ENCODE assay signal across 3 fruit fly cellular contexts in genomic region chrX:17113324-17113723, dm6.
A peak's percentile ranks its signal among the peaks of the same experiment; 100 is the strongest.
TF ChIP-seq lines count a peak whose summit lies in the region.

No protein-coding gene starts in this region.

TF ChIP-seq in whole organism, adult, 20 proteins besides CTCF, POLR2A, EP300 and RAD21 (continued from another document):
- no peak for TF ChIP-seq cic (GFP tag; optimal IDR thresholded peaks at IDR 0.05; lab: Kevin White, UChicago)

TF ChIP-seq in whole organism, embryonic, 481 proteins besides CTCF, POLR2A, EP300 and RAD21 (continued from another document and continues in another):
- TF ChIP-seq Nf-YA (GFP tag; IDR thresholded peaks at IDR 0.05; lab: Robert Waterston, UW) = no peak
- TF ChIP-seq Poxn (GFP tag; IDR thresholded peaks at IDR 0.05; lab: Robert Waterston, UW) = no peak
- no peak for TF ChIP-seq CG5953 (GFP tag; IDR thresholded peaks at IDR 0.05; lab: Robert Waterston, UW)
- no peak for TF ChIP-seq Sin3A (optimal IDR thresholded peaks at IDR 0.05; lab: Kevin White, UChicago)
- no peak for TF ChIP-seq Opbp (GFP tag; IDR thresholded peaks at IDR 0.05; lab: Robert Waterston, UW; ENCODE audit: partially characterized antibody)
- no peak for TF ChIP-seq CG7786 (GFP tag; optimal IDR thresholded peaks at IDR 0.05; lab: Kevin White, UChicago)
- TF ChIP-seq CG12071 (GFP tag; optimal IDR thresholded peaks at IDR 0.05; lab: Kevin White, UChicago) = no peak
- no peak for TF ChIP-seq CG15601 (tag; optimal IDR thresholded peaks at IDR 0.05; lab: Kevin White, UChicago)
- TF ChIP-seq CG6175 (GFP tag; IDR thresholded peaks at IDR 0.05; lab: Robert Waterston, UW) = no peak
- TF ChIP-seq Bdp1 (GFP tag; optimal IDR thresholded peaks at IDR 0.05; lab: Kevin White, UChicago) = no peak
- no peak for TF ChIP-seq vvl (GFP tag; IDR thresholded peaks at IDR 0.05; lab: Robert Waterston, UW)
- TF ChIP-seq MTF-1 (GFP tag; optimal IDR thresholded peaks at IDR 0.05; lab: Kevin White, UChicago; ENCODE audit: borderline replicate concordance) = no peak
- TF ChIP-seq CG11504 (tag; optimal IDR thresholded peaks at IDR 0.05; lab: Kevin White, UChicago) = peak; percentile 51
- TF ChIP-seq CHES-1-like (GFP tag; optimal IDR thresholded peaks at IDR 0.05; lab: Kevin White, UChicago) = no peak
- no peak for TF ChIP-seq klu (GFP tag; IDR thresholded peaks at IDR 0.05; lab: Robert Waterston, UW)
- TF ChIP-seq CG4328 (GFP tag; optimal IDR thresholded peaks at IDR 0.05; lab: Kevin White, UChicago) = no peak
- TF ChIP-seq Vsx1 (GFP tag; optimal IDR thresholded peaks at IDR 0.05; lab: Kevin White, UChicago) = no peak
- TF ChIP-seq CG10979 (tag; optimal IDR thresholded peaks at IDR 0.05; lab: Kevin White, UChicago) = no peak
- no peak for TF ChIP-seq CG13624 (GFP tag; optimal IDR thresholded peaks at IDR 0.05; lab: Kevin White, UChicago)
- TF ChIP-seq vnd (GFP tag; IDR thresholded peaks at IDR 0.05; lab: Robert Waterston, UW; ENCODE audit: partially characterized antibody) = no peak
- TF ChIP-seq Scr (GFP tag; IDR thresholded peaks at IDR 0.05; lab: Robert Waterston, UW; ENCODE audit: partially characterized antibody) = no peak
- no peak for TF ChIP-seq B-H2 (GFP tag; optimal IDR thresholded peaks at IDR 0.05; lab: Kevin White, UChicago)
- TF ChIP-seq CG2129 (GFP tag; IDR thresholded peaks at IDR 0.05; lab: Robert Waterston, UW; ENCODE audit: partially characterized antibody) = no peak
- no peak for TF ChIP-seq Max (GFP tag; optimal IDR thresholded peaks at IDR 0.05; lab: Kevin White, UChicago)
- no peak for TF ChIP-seq CG13424 (tag; optimal IDR thresholded peaks at IDR 0.05; lab: Kevin White, UChicago)
- no peak for TF ChIP-seq CG2889 (GFP tag; IDR thresholded peaks at IDR 0.05; lab: Robert Waterston, UW)
- no peak for TF ChIP-seq ssp (GFP tag; IDR thresholded peaks at IDR 0.05; lab: Robert Waterston, UW)
- TF ChIP-seq Blimp-1 (GFP tag; optimal IDR thresholded peaks at IDR 0.05; lab: Kevin White, UChicago) = no peak
- no peak for TF ChIP-seq CG10209 (GFP tag; optimal IDR thresholded peaks at IDR 0.05; lab: Kevin White, UChicago)
- no peak for TF ChIP-seq ab (GFP tag; optimal IDR thresholded peaks at IDR 0.05; lab: Kevin White, UChicago)
- no peak for TF ChIP-seq CG14965 (GFP tag; optimal IDR thresholded peaks at IDR 0.05; lab: Kevin White, UChicago; ENCODE audit: borderline replicate concordance)
- TF ChIP-seq MESR4 (GFP tag; optimal IDR thresholded peaks at IDR 0.05; lab: Kevin White, UChicago) = no peak
- no peak for TF ChIP-seq CG11456 (GFP tag; IDR thresholded peaks at IDR 0.05; lab: Robert Waterston, UW)
- no peak for TF ChIP-seq CG2202 (tag; optimal IDR thresholded peaks at IDR 0.05; lab: Kevin White, UChicago)
- no peak for TF ChIP-seq dan (GFP tag; IDR thresholded peaks at IDR 0.05; lab: Robert Waterston, UW)
- no peak for TF ChIP-seq pan (optimal IDR thresholded peaks at IDR 0.05; lab: Kevin White, UChicago)
- TF ChIP-seq pan (GFP tag; optimal IDR thresholded peaks at IDR 0.05 in 1 of 2, IDR thresholded peaks at IDR 0.05 in 1 of 2) = no peak
- no peak for TF ChIP-seq cas (GFP tag; IDR thresholded peaks at IDR 0.05; lab: Robert Waterston, UW)
- no peak for TF ChIP-seq inv (GFP tag; IDR thresholded peaks at IDR 0.05; lab: Robert Waterston, UW; ENCODE audit: partially characterized antibody)
- no peak for TF ChIP-seq emc (GFP tag; optimal IDR thresholded peaks at IDR 0.05; lab: Kevin White, UChicago)
- TF ChIP-seq twi (tag; optimal IDR thresholded peaks at IDR 0.05; lab: Kevin White, UChicago) = no peak
- no peak for TF ChIP-seq B-H1 (GFP tag; IDR thresholded peaks at IDR 0.05; lab: Robert Waterston, UW)
- no peak for TF ChIP-seq Dip2 (GFP tag; IDR thresholded peaks at IDR 0.05; lab: Robert Waterston, UW)
- TF ChIP-seq CG7839 (tag; optimal IDR thresholded peaks at IDR 0.05; lab: Kevin White, UChicago) = peak; percentile 48
- TF ChIP-seq CG12744 (GFP tag; optimal IDR thresholded peaks at IDR 0.05; lab: Kevin White, UChicago) = no peak
- no peak for TF ChIP-seq CG9817 (tag; optimal IDR thresholded peaks at IDR 0.05; lab: Kevin White, UChicago)
- TF ChIP-seq CoRest (tag; optimal IDR thresholded peaks at IDR 0.05; lab: Kevin White, UChicago) = peak; percentile 27
- TF ChIP-seq ato (GFP tag; IDR thresholded peaks at IDR 0.05; lab: Robert Waterston, UW; ENCODE audit: partially characterized antibody) = no peak
- TF ChIP-seq Bgb (GFP tag; IDR thresholded peaks at IDR 0.05; lab: Robert Waterston, UW; ENCODE audit: partially characterized antibody) = no peak
- no peak for TF ChIP-seq GATAe (GFP tag; conservative IDR thresholded peaks at IDR 0.05; lab: Robert Waterston, UW)
- TF ChIP-seq CG18476 (GFP tag; optimal IDR thresholded peaks at IDR 0.05; lab: Kevin White, UChicago) = no peak
- no peak for TF ChIP-seq CG6791 (GFP tag; IDR thresholded peaks at IDR 0.05; lab: Robert Waterston, UW; ENCODE audit: partially characterized antibody)
- TF ChIP-seq CG1233 (GFP tag; optimal IDR thresholded peaks at IDR 0.05; lab: Kevin White, UChicago) = no peak
- peak; percentile 37 for TF ChIP-seq dmrt11E (tag; optimal IDR thresholded peaks at IDR 0.05; lab: Kevin White, UChicago)
- no peak for TF ChIP-seq HLH54F (GFP tag; optimal IDR thresholded peaks at IDR 0.05; lab: Kevin White, UChicago)
- no peak for TF ChIP-seq Deaf1 (tag; optimal IDR thresholded peaks at IDR 0.05; lab: Kevin White, UChicago)
- no peak for TF ChIP-seq zen2 (GFP tag; IDR thresholded peaks at IDR 0.05; lab: Robert Waterston, UW; ENCODE audit: partially characterized antibody)
- no peak for TF ChIP-seq ap (GFP tag; IDR thresholded peaks at IDR 0.05; lab: Robert Waterston, UW)
- no peak for TF ChIP-seq knrl (GFP tag; IDR thresholded peaks at IDR 0.05; lab: Robert Waterston, UW; ENCODE audit: partially characterized antibody)
- no peak for TF ChIP-seq crol (GFP tag; IDR thresholded peaks at IDR 0.05; lab: Robert Waterston, UW)
- TF ChIP-seq CG9876 (GFP tag; optimal IDR thresholded peaks at IDR 0.05; lab: Kevin White, UChicago) = no peak
- no peak for TF ChIP-seq CG5180 (GFP tag; optimal IDR thresholded peaks at IDR 0.05; lab: Kevin White, UChicago)
- TF ChIP-seq trem (tag; optimal IDR thresholded peaks at IDR 0.05; lab: Kevin White, UChicago) = no peak
- TF ChIP-seq run (tag; optimal IDR thresholded peaks at IDR 0.05; lab: Kevin White, UChicago) = no peak
- no peak for TF ChIP-seq H15 (GFP tag; IDR thresholded peaks at IDR 0.05; lab: Robert Waterston, UW)
- no peak for TF ChIP-seq mirr (GFP tag; optimal IDR thresholded peaks at IDR 0.05; lab: Kevin White, UChicago)
- TF ChIP-seq CG10565 (GFP tag; optimal IDR thresholded peaks at IDR 0.05; lab: Kevin White, UChicago) = no peak
- TF ChIP-seq Hand (GFP tag; optimal IDR thresholded peaks at IDR 0.05; lab: Kevin White, UChicago) = no peak

TF ChIP-seq in whole organism, prepupa, 60 proteins besides CTCF, POLR2A, EP300 and RAD21 (continued from another document):
- TF ChIP-seq CG6276 (GFP tag; optimal IDR thresholded peaks at IDR 0.05; lab: Kevin White, UChicago) (peak; percentile 26), Blimp-1 (GFP tag; optimal IDR thresholded peaks at IDR 0.05; lab: Kevin White, UChicago) (peak; percentile 1), Hr38 (GFP tag; optimal IDR thresholded peaks at IDR 0.05; lab: Kevin White, UChicago) (no peak), Eip75B (GFP tag; optimal IDR thresholded peaks at IDR 0.05; lab: Kevin White, UChicago) (no peak), topi (GFP tag; optimal IDR thresholded peaks at IDR 0.05; lab: Kevin White, UChicago) (peak; percentile 44), CG6163 (GFP tag; IDR thresholded peaks at IDR 0.05; lab: Robert Waterston, UW) (peak; percentile 52), dsx (GFP tag; optimal IDR thresholded peaks at IDR 0.05; lab: Kevin White, UChicago; ENCODE audit: poor library complexity, severe bottlenecking) (peak; percentile 45), CG8632 (GFP tag; optimal IDR thresholded peaks at IDR 0.05; lab: Kevin White, UChicago) (peak; percentile 81), ss (GFP tag; optimal IDR thresholded peaks at IDR 0.05; lab: Kevin White, UChicago) (peak; percentile 3 to 72), Ets96B (tag; optimal IDR thresholded peaks at IDR 0.05; lab: Kevin White, UChicago) (peak; percentile 41), CG11294 (GFP tag; IDR thresholded peaks at IDR 0.05; lab: Robert Waterston, UW) (0 out of 2 replicates have a peak, but pooled peaks have one; percentile 36), lz (GFP tag; optimal IDR thresholded peaks at IDR 0.05; lab: Kevin White, UChicago) (peak; percentile 39), CG1621 (tag; optimal IDR thresholded peaks at IDR 0.05; lab: Kevin White, UChicago) (no peak), Smox (GFP tag; optimal IDR thresholded peaks at IDR 0.05; lab: Kevin White, UChicago) (peak; percentile 37), cyc (GFP tag; optimal IDR thresholded peaks at IDR 0.05; lab: Kevin White, UChicago) (peak; percentile 39), CG4318 (GFP tag; optimal IDR thresholded peaks at IDR 0.05; lab: Kevin White, UChicago) (peak; percentile 56), svp (GFP tag; lab: Kevin White, UChicago) (peak; percentile 69), CG31627 (GFP tag; optimal IDR thresholded peaks at IDR 0.05; lab: Kevin White, UChicago) (peak; percentile 15), CG6792 (GFP tag; optimal IDR thresholded peaks at IDR 0.05; lab: Kevin White, UChicago) (peak; percentile 79), Eip93F (GFP tag; optimal IDR thresholded peaks at IDR 0.05; lab: Kevin White, UChicago) (no peak), vri (GFP tag; optimal IDR thresholded peaks at IDR 0.05; lab: Kevin White, UChicago) (no peak), salr (GFP tag; optimal IDR thresholded peaks at IDR 0.05; lab: Kevin White, UChicago) (peak in 1 of 2 experiments; percentile 55), CG7368 (GFP tag; optimal IDR thresholded peaks at IDR 0.05; lab: Kevin White, UChicago) (peak; percentile 42), Hr4 (GFP tag; optimal IDR thresholded peaks at IDR 0.05; lab: Kevin White, UChicago) (peak; percentile 32), acj6 (GFP tag; optimal IDR thresholded peaks at IDR 0.05; lab: Kevin White, UChicago) (peak; percentile 73), Hr39 (GFP tag; optimal IDR thresholded peaks at IDR 0.05; lab: Kevin White, UChicago) (peak; percentile 15), CG10631 (GFP tag; optimal IDR thresholded peaks at IDR 0.05; lab: Kevin White, UChicago) (peak; percentile 71), CG9139 (GFP tag; optimal IDR thresholded peaks at IDR 0.05; lab: Kevin White, UChicago) (no peak), CG8119 (GFP tag; IDR thresholded peaks at IDR 0.05; lab: Robert Waterston, UW) (peak; percentile 87), CG8319 (GFP tag; optimal IDR thresholded peaks at IDR 0.05; lab: Kevin White, UChicago) (peak; percentile 33), CG34406 (GFP tag; optimal IDR thresholded peaks at IDR 0.05; lab: Kevin White, UChicago) (peak; percentile 81), CG16779 (tag; optimal IDR thresholded peaks at IDR 0.05; lab: Kevin White, UChicago) (peak; percentile 23), CG6808 (GFP tag; optimal IDR thresholded peaks at IDR 0.05; lab: Kevin White, UChicago) (peak; percentile 12), OdsH (GFP tag; optimal IDR thresholded peaks at IDR 0.05; lab: Kevin White, UChicago) (peak; percentile 82), CG32006 (GFP tag; optimal IDR thresholded peaks at IDR 0.05; lab: Kevin White, UChicago) (peak; percentile 83), Sox14 (GFP tag; optimal IDR thresholded peaks at IDR 0.05; lab: Kevin White, UChicago) (peak; percentile 13), Sox15 (GFP tag; optimal IDR thresholded peaks at IDR 0.05; lab: Kevin White, UChicago) (peak; percentile 49), pdm3 (GFP tag; optimal IDR thresholded peaks at IDR 0.05; lab: Kevin White, UChicago) (peak; percentile 50), dac (GFP tag; optimal IDR thresholded peaks at IDR 0.05; lab: Kevin White, UChicago) (no peak), Ets21C (GFP tag; optimal IDR thresholded peaks at IDR 0.05; lab: Kevin White, UChicago) (no peak), fd85E (GFP tag; optimal IDR thresholded peaks at IDR 0.05; lab: Kevin White, UChicago) (no peak)
TF ChIP-seq in whole organism, prepupa: peak in this region for 49.
